Fruit fly (Drosophila melanogaster) S2 (cell line): ENCODE measurements around the gene siz.

Experiments
- CG8478 ChIP-seq: fragments of >200 bp; optimal IDR thresholded peaks from 2 replicates; lab custom pipeline; 2018
- CTCF ChIP-seq, 2 experiments: fragments of >200 bp; optimal IDR thresholded peaks; 2 replicates each; lab custom pipeline; 2018

- TF ChIP-seq CG8478 (lab: Kevin White, UChicago): no peak
- TF ChIP-seq CTCF (optimal IDR thresholded peaks at IDR 0.05; lab: Kevin White, UChicago): no peak
Observed at dm6 chr3L:21055839-21056238, 21.5 kb downstream of the siz start.
